Fruit fly (Drosophila melanogaster) whole organism, embryonic: ENCODE data around the gene Spase25.
A peak's percentile ranks its signal among the peaks of the same experiment; 100 is the strongest.

ENCODE experiments used
- CG11560 ChIP-seq: fragments of 200-800 bp; sonication (Bioruptor generic); IDR thresholded peaks from 3 replicates; pipeline ENCODE4 v1.3.6; 2022; ENCODE audit warnings: missing biosample characterization, missing genetic modification characterization
- CG12942 ChIP-seq: fragments of 200-800 bp; sonication (Bioruptor generic); optimal IDR thresholded peaks from 3 replicates; lab custom pipeline; 2016; ENCODE audit warnings: missing biosample characterization, missing genetic modification characterization
- CG13894 ChIP-seq: fragments of 200-800 bp; sonication (Bioruptor generic); optimal IDR thresholded peaks from 3 replicates; lab custom pipeline; 2018; ENCODE audit warnings: missing biosample characterization, mild to moderate bottlenecking, missing genetic modification characterization, moderate library complexity
- CG14014 ChIP-seq: fragments of 200-800 bp; sonication (Bioruptor generic); IDR thresholded peaks from 2 replicates; pipeline ENCODE4 v1.3.6; 2022; ENCODE audit warnings: missing biosample characterization, missing genetic modification characterization
- CG14050 ChIP-seq: fragments of 200-800 bp; sonication (Bioruptor generic); IDR thresholded peaks from 3 replicates; pipeline ENCODE4 v1.3.6; 2022; ENCODE audit warnings: missing biosample characterization, missing genetic modification characterization
- CG14667 ChIP-seq: fragments of 200-800 bp; sonication (Bioruptor generic); IDR thresholded peaks from 2 replicates; pipeline ENCODE4 v1.3.6; 2022; ENCODE audit warnings: missing biosample characterization, missing genetic modification characterization
- CG14710 ChIP-seq: fragments of 200-800 bp; sonication (Bioruptor generic); optimal IDR thresholded peaks from 3 replicates; lab custom pipeline; 2019; ENCODE audit warnings: missing biosample characterization, mild to moderate bottlenecking, missing genetic modification characterization, moderate library complexity
- CG15601 ChIP-seq: fragments of 200-800 bp; sonication (Bioruptor generic); optimal IDR thresholded peaks from 3 replicates; lab custom pipeline; 2019; ENCODE audit warnings: missing biosample characterization, mild to moderate bottlenecking, missing genetic modification characterization, moderate library complexity
- CG16815 ChIP-seq: fragments of 200-800 bp; sonication (Bioruptor generic); optimal IDR thresholded peaks from 3 replicates; lab custom pipeline; 2017; ENCODE audit warnings: missing biosample characterization, mild to moderate bottlenecking, missing genetic modification characterization
- CG17328 ChIP-seq: fragments of 200-800 bp; sonication (Bioruptor generic); IDR thresholded peaks from 2 replicates; pipeline ENCODE4 v1.3.6; 2022; ENCODE audit warnings: missing biosample characterization, missing genetic modification characterization
- CG17385 ChIP-seq: fragments of 200-800 bp; sonication (Bioruptor generic); optimal IDR thresholded peaks from 3 replicates; lab custom pipeline; 2018; ENCODE audit warnings: missing biosample characterization, mild to moderate bottlenecking, missing genetic modification characterization
- CG1832 ChIP-seq: fragments of 200-800 bp; sonication (Bioruptor generic); optimal IDR thresholded peaks from 2 replicates; lab custom pipeline; 2017; ENCODE audit warnings: missing biosample characterization, mild to moderate bottlenecking, missing genetic modification characterization, inconsistent platforms
- CG3065 ChIP-seq: fragments of 200-800 bp; sonication (Bioruptor generic); optimal IDR thresholded peaks from 2 replicates; lab custom pipeline; 2016; ENCODE audit warnings: missing biosample characterization, missing genetic modification characterization
- CG31441 ChIP-seq: fragments of 200-800 bp; sonication (Bioruptor generic); IDR thresholded peaks from 2 replicates; pipeline ENCODE4 v1.3.6; 2022; ENCODE audit warnings: missing biosample characterization, missing genetic modification characterization
- CG3847 ChIP-seq: fragments of 200-800 bp; sonication (Bioruptor generic); IDR thresholded peaks from 2 replicates; pipeline ENCODE4 v1.3.6; 2022; ENCODE audit warnings: missing biosample characterization, missing genetic modification characterization
- CG3995 ChIP-seq: fragments of 200-800 bp; sonication (Bioruptor generic); optimal IDR thresholded peaks from 3 replicates; lab custom pipeline; 2016; ENCODE audit warnings: missing biosample characterization, missing genetic modification characterization
- CG42726 ChIP-seq: fragments of 200-800 bp; sonication (Bioruptor generic); IDR thresholded peaks from 2 replicates; pipeline ENCODE4 v1.3.6; 2022; ENCODE audit warnings: missing biosample characterization, missing genetic modification characterization; ENCODE audit not compliant: partially characterized antibody
- CG6175 ChIP-seq: fragments of 200-800 bp; sonication (Bioruptor generic); IDR thresholded peaks from 3 replicates; pipeline ENCODE4 v1.3.6; 2022; ENCODE audit warnings: missing biosample characterization, missing genetic modification characterization
- CG6813 ChIP-seq: fragments of 200-800 bp; sonication (Bioruptor generic); optimal IDR thresholded peaks from 2 replicates; lab custom pipeline; 2017; ENCODE audit warnings: missing biosample characterization, missing genetic modification characterization, mild to moderate bottlenecking, moderate library complexity, missing genetic modification reagents
- CG7987 ChIP-seq: fragments of 200-800 bp; sonication (Bioruptor generic); optimal IDR thresholded peaks from 2 replicates; lab custom pipeline; 2018; ENCODE audit warnings: missing biosample characterization, mild to moderate bottlenecking, missing genetic modification characterization, moderate library complexity
- CG8089 ChIP-seq: fragments of 200-800 bp; sonication (Bioruptor generic); optimal IDR thresholded peaks from 3 replicates; lab custom pipeline; 2016; ENCODE audit warnings: missing biosample characterization, missing genetic modification characterization
- CG8478 ChIP-seq: fragments of >200 bp; optimal IDR thresholded peaks from 2 replicates; lab custom pipeline; 2018
- CG8924 ChIP-seq: fragments of 200-800 bp; optimal IDR thresholded peaks from 3 replicates; lab custom pipeline; 2019; ENCODE audit warnings: missing biosample characterization, mild to moderate bottlenecking, missing genetic modification characterization, moderate library complexity
- CrebB ChIP-seq: fragments of 200-800 bp; sonication (Bioruptor generic); optimal IDR thresholded peaks from 3 replicates; lab custom pipeline; 2018; ENCODE audit warnings: missing biosample characterization, mild to moderate bottlenecking, missing genetic modification characterization
- Ets97D ChIP-seq: fragments of 200-800 bp; sonication (Bioruptor generic); optimal IDR thresholded peaks from 3 replicates; lab custom pipeline; 2016; ENCODE audit warnings: missing biosample characterization, missing genetic modification characterization
- Fer1 ChIP-seq: fragments of 200-800 bp; sonication (Bioruptor generic); optimal IDR thresholded peaks from 2 replicates; lab custom pipeline; 2017; ENCODE audit warnings: missing biosample characterization, mild to moderate bottlenecking, missing genetic modification characterization
- HLHmδ ChIP-seq: fragments of 200-800 bp; sonication (Bioruptor generic); optimal IDR thresholded peaks from 2 replicates; lab custom pipeline; 2018; ENCODE audit warnings: missing biosample characterization, mild to moderate bottlenecking, missing genetic modification characterization, moderate library complexity
- Hand ChIP-seq: fragments of 200-800 bp; sonication (Bioruptor generic); optimal IDR thresholded peaks from 2 replicates; lab custom pipeline; 2017; ENCODE audit warnings: mild to moderate bottlenecking, missing biosample characterization, missing genetic modification reagents, missing genetic modification characterization
- Lim3 ChIP-seq: fragments of 200-800 bp; sonication (Bioruptor generic); IDR thresholded peaks from 2 replicates; pipeline ENCODE4 v1.3.6; 2022; ENCODE audit warnings: missing biosample characterization, missing genetic modification characterization
- Meics ChIP-seq: fragments of 200-800 bp; sonication (Bioruptor generic); optimal IDR thresholded peaks from 2 replicates; lab custom pipeline; 2017; ENCODE audit warnings: missing biosample characterization, mild to moderate bottlenecking, missing genetic modification characterization
- Mes4 ChIP-seq: fragments of 200-800 bp; sonication (Bioruptor generic); optimal IDR thresholded peaks from 2 replicates; lab custom pipeline; 2016; ENCODE audit warnings: missing biosample characterization, missing genetic modification characterization
- Myb ChIP-seq: fragments of 200-800 bp; sonication (Bioruptor generic); optimal IDR thresholded peaks from 2 replicates; lab custom pipeline; 2016; ENCODE audit warnings: missing biosample characterization, missing genetic modification characterization
- Taf1 ChIP-seq: fragments of 200-800 bp; sonication (Bioruptor generic); IDR thresholded peaks from 2 replicates; pipeline ENCODE4 v1.3.6; 2022; ENCODE audit warnings: missing biosample characterization, missing genetic modification characterization
- Trl ChIP-seq, 3 experiments: fragments of >200 bp in 2 of 3; fragments of 200-800 bp in 1 of 3; sonication (Bioruptor generic) in 1 of 3; optimal IDR thresholded peaks; 2 replicates in 1 of 3; 3 replicates in 2 of 3; lab custom pipeline; 2016 to 2017; ENCODE audit warnings: missing biosample characterization in 1 of 3, missing genetic modification characterization in 1 of 3
- Usf ChIP-seq: fragments of 200-800 bp; sonication (Bioruptor generic); optimal IDR thresholded peaks from 2 replicates; lab custom pipeline; 2017; ENCODE audit warnings: missing genotype, missing biosample characterization, missing genetic modification characterization
- aop ChIP-seq: fragments of 200-800 bp; sonication (Bioruptor generic); IDR thresholded peaks from 2 replicates; pipeline ENCODE4 v1.3.6; 2022; ENCODE audit warnings: missing biosample characterization, missing genetic modification characterization
- cg ChIP-seq: fragments of 200-800 bp; sonication (Bioruptor generic); optimal IDR thresholded peaks from 3 replicates; lab custom pipeline; 2019; ENCODE audit warnings: missing biosample characterization, mild to moderate bottlenecking, missing genetic modification characterization, moderate library complexity
- dan ChIP-seq: fragments of 200-800 bp; sonication (Bioruptor generic); IDR thresholded peaks from 2 replicates; pipeline ENCODE4 v1.3.6; 2022; ENCODE audit warnings: missing biosample characterization, missing genetic modification characterization
- dati ChIP-seq: fragments of 200-800 bp; sonication (Bioruptor generic); IDR thresholded peaks from 2 replicates; pipeline ENCODE4 v1.3.6; 2022; ENCODE audit warnings: missing biosample characterization, missing genetic modification characterization
- fru ChIP-seq: fragments of >200 bp; optimal IDR thresholded peaks from 2 replicates; lab custom pipeline; 2017
- gsb ChIP-seq: fragments of 200-800 bp; sonication (Bioruptor generic); IDR thresholded peaks from 2 replicates; pipeline ENCODE4 v1.3.6; 2022; ENCODE audit warnings: missing biosample characterization, missing genetic modification characterization
- kah ChIP-seq: fragments of 200-800 bp; sonication (Bioruptor generic); optimal IDR thresholded peaks from 2 replicates; lab custom pipeline; 2018; ENCODE audit warnings: missing biosample characterization, mild to moderate bottlenecking, missing genetic modification characterization
- lola ChIP-seq, 3 experiments: fragments of >200 bp in 2 of 3; fragments of 200-800 bp in 1 of 3; sonication (Bioruptor generic) in 1 of 3; optimal IDR thresholded peaks; 2 replicates each; lab custom pipeline; 2017 to 2019; ENCODE audit warnings: missing biosample characterization in 3 of 3, missing genetic modification characterization in 3 of 3, mild to moderate bottlenecking in 1 of 3, moderate library complexity in 1 of 3
- psq ChIP-seq: fragments of 200-800 bp; sonication (Bioruptor generic); optimal IDR thresholded peaks from 2 replicates; lab custom pipeline; 2017; ENCODE audit warnings: missing biosample characterization, missing genetic modification characterization
- salm ChIP-seq: fragments of 200-800 bp; sonication (Bioruptor generic); optimal IDR thresholded peaks from 2 replicates; lab custom pipeline; 2018; ENCODE audit warnings: missing biosample characterization, mild to moderate bottlenecking, missing genetic modification characterization
- seq ChIP-seq: fragments of 200-800 bp; sonication (Bioruptor generic); IDR thresholded peaks from 2 replicates; pipeline ENCODE4 v1.3.6; 2022; ENCODE audit warnings: missing biosample characterization, missing genetic modification characterization
- sisA ChIP-seq: fragments of 200-800 bp; sonication (Bioruptor generic); IDR thresholded peaks from 2 replicates; pipeline ENCODE4 v1.3.6; 2022; ENCODE audit warnings: missing biosample characterization, missing genetic modification characterization
- slbo ChIP-seq: fragments of 200-800 bp; sonication (Bioruptor generic); IDR thresholded peaks from 2 replicates; pipeline ENCODE4 v1.3.6; 2022; ENCODE audit warnings: missing biosample characterization, missing genetic modification characterization
- slou ChIP-seq: fragments of 200-800 bp; sonication (Bioruptor generic); optimal IDR thresholded peaks from 3 replicates; lab custom pipeline; 2016; ENCODE audit warnings: missing biosample characterization, missing genetic modification characterization
- vnd ChIP-seq: fragments of 200-800 bp; sonication (Bioruptor generic); IDR thresholded peaks from 3 replicates; pipeline ENCODE4 v1.3.6; 2022; ENCODE audit warnings: missing biosample characterization, missing genetic modification characterization; ENCODE audit not compliant: partially characterized antibody

Spase25 gene

dm6 chrX:11528026-11528702 lies 43.1 kb downstream of the Spase25 start (continued):
- TF ChIP-seq CG3847 (GFP tag; lab: Robert Waterston, UW) (no peak; the same call in 1 of the 2 replicates), dan (peak; percentile 72; the same call in 1 of the 2 replicates), sisA (GFP tag; lab: Robert Waterston, UW) (peak; percentile 78), CG8089 (GFP tag; lab: Kevin White, UChicago) (peak; percentile 28), Ets97D (GFP tag; lab: Kevin White, UChicago) (peak; percentile 13), cg (GFP tag; lab: Kevin White, UChicago) (no peak), CG1832 (no peak), slbo (GFP tag; lab: Robert Waterston, UW) (peak; percentile 33; the same call in 1 of the 2 replicates), Fer1 (GFP tag; lab: Kevin White, UChicago) (peak; percentile 32), seq (GFP tag; lab: Robert Waterston, UW) (peak; percentile 51; the same call in 1 of the 2 replicates), CG3065 (peak; percentile 49), CG14014 (GFP tag; lab: Robert Waterston, UW) (no peak), CG8478 (lab: Kevin White, UChicago) (no peak), CG7987 (GFP tag; lab: Kevin White, UChicago) (peak; percentile 22), CG14667 (GFP tag; lab: Robert Waterston, UW) (peak; percentile 60), CG3995 (GFP tag; lab: Kevin White, UChicago) (no peak), CG13894 (no peak), CrebB (tag; lab: Kevin White, UChicago) (peak; percentile 54), CG12942 (GFP tag; lab: Kevin White, UChicago) (peak; percentile 31), Trl (optimal IDR thresholded peaks at IDR 0.05; lab: Kevin White, UChicago) (no peak), Trl (GFP tag; optimal IDR thresholded peaks at IDR 0.05; lab: Kevin White, UChicago) (peak; percentile 51), CG17385 (peak; percentile 75), Mes4 (GFP tag; lab: Kevin White, UChicago) (peak; percentile 18), CG17328 (peak; percentile 88), salm (tag; lab: Kevin White, UChicago) (peak; percentile 64), CG31441 (GFP tag; lab: Robert Waterston, UW) (peak; percentile 95), slou (GFP tag; lab: Kevin White, UChicago) (peak; percentile 6), lola (GFP tag; optimal IDR thresholded peaks at IDR 0.05; lab: Kevin White, UChicago) (peak in 1 of 3 experiments; percentile 93), CG11560 (peak; percentile 53; the same call in 1 of the 3 replicates), gsb (GFP tag; lab: Robert Waterston, UW) (no peak), CG8924 (tag; lab: Kevin White, UChicago) (peak; percentile 87), Meics (peak; percentile 21), CG15601 (tag; lab: Kevin White, UChicago) (peak; percentile 91), CG14050 (GFP tag; lab: Robert Waterston, UW) (peak; percentile 41; the same call in 1 of the 3 replicates), aop (no peak), Usf (GFP tag; lab: Kevin White, UChicago) (peak; percentile 65), fru (lab: Kevin White, UChicago) (no peak), dati (no peak), Lim3 (GFP tag; lab: Robert Waterston, UW) (no peak), Myb (no peak), CG6175 (GFP tag; lab: Robert Waterston, UW) (no peak), kah (GFP tag; lab: Kevin White, UChicago) (peak; percentile 66), vnd (no peak), psq (GFP tag; lab: Kevin White, UChicago) (no peak), CG14710 (tag; lab: Kevin White, UChicago) (peak; percentile 90), CG16815 (peak; percentile 76), Hand (GFP tag; lab: Kevin White, UChicago) (peak; percentile 18), CG6813 (GFP tag; lab: Kevin White, UChicago) (peak; percentile 73), Taf1 (GFP tag; lab: Robert Waterston, UW) (no peak), CG42726 (GFP tag; lab: Robert Waterston, UW) (no peak), HLHmδ (no peak)
